Worm (Caenorhabditis elegans) whole organism, late embryonic: ENCODE results near the gene nmr-2.

Experiments
- K02D7.2 ChIP-seq: sonication (generic microtip); optimal IDR thresholded peaks from 2 replicates; lab custom pipeline; 2017; ENCODE audit warnings: mild to moderate bottlenecking, missing genetic modification characterization, missing compliant biosample characterization
- ama-1 ChIP-seq: fragments of 150-350 bp; optimal IDR thresholded peaks from 2 replicates; lab custom pipeline; 2014
- ceh-14 ChIP-seq: sonication (generic microtip); optimal IDR thresholded peaks from 2 replicates; lab custom pipeline; 2016; ENCODE audit warnings: missing genotype, missing genetic modification characterization, missing compliant biosample characterization
- fkh-10 ChIP-seq: fragments of 150-350 bp; optimal IDR thresholded peaks from 2 replicates; lab custom pipeline; 2014; ENCODE audit warnings: missing biosample characterization, missing genetic modification reagents, missing genetic modification characterization
- nhr-11 ChIP-seq: fragments of 150-350 bp; optimal IDR thresholded peaks from 2 replicates; lab custom pipeline; 2014; ENCODE audit warnings: missing biosample characterization, missing genetic modification characterization
- pha-4 ChIP-seq: fragments of 150-350 bp; optimal IDR thresholded peaks from 2 replicates; lab custom pipeline; 2018; ENCODE audit warnings: missing biosample characterization, missing genetic modification reagents, missing genetic modification characterization
- sdc-2 ChIP-seq: sonication (generic microtip); optimal IDR thresholded peaks from 2 replicates; lab custom pipeline; 2016; ENCODE audit warnings: missing genotype, missing genetic modification characterization, missing compliant biosample characterization
- tbx-2 ChIP-seq: sonication (generic microtip); optimal IDR thresholded peaks from 2 replicates; lab custom pipeline; 2016; ENCODE audit warnings: missing genetic modification characterization, missing compliant biosample characterization
- unc-3 ChIP-seq, 2 experiments: fragments of 200-800 bp in 1 of 2; sonication (Bioruptor generic) in 1 of 2; sonication (generic microtip) in 1 of 2; conservative IDR thresholded peaks in 1 of 2; optimal IDR thresholded peaks in 1 of 2; 2 replicates each; pipeline versions ENCODE4 v1.3.6 to Lab custom; 2016 to 2022; ENCODE audit warnings: missing compliant biosample characterization in 2 of 2, missing genetic modification characterization in 2 of 2, missing genetic modification reagents in 1 of 2
- unc-86 ChIP-seq: sonication (generic microtip); optimal IDR thresholded peaks from 2 replicates; lab custom pipeline; 2016; ENCODE audit warnings: missing genetic modification characterization, missing compliant biosample characterization

- TF ChIP-seq ceh-14 (tag; lab: Kevin White, UChicago): no peak
- no peak for TF ChIP-seq unc-3 (GFP tag; conservative IDR thresholded peaks at IDR 0.05; lab: Robert Waterston, UW)
- no peak for TF ChIP-seq unc-3 (tag; optimal IDR thresholded peaks at IDR 0.05; lab: Kevin White, UChicago)
- TF ChIP-seq pha-4 (tag; lab: Kevin White, UChicago): no peak
- no peak for TF ChIP-seq tbx-2 (tag; lab: Kevin White, UChicago)
- TF ChIP-seq sdc-2 (tag; lab: Kevin White, UChicago): no peak
- no peak for TF ChIP-seq ama-1 (lab: Kevin White, UChicago)
- TF ChIP-seq K02D7.2 (tag; lab: Kevin White, UChicago): no peak
- TF ChIP-seq fkh-10 (GFP tag; lab: Kevin White, UChicago): no peak
- TF ChIP-seq unc-86 (tag; lab: Kevin White, UChicago): no peak
- TF ChIP-seq nhr-11: no peak
Measured at ce11 chrV:15013328-15013727, 1.9 kb upstream of the nmr-2 start.
